Worm (Caenorhabditis elegans) whole organism, mixed stage, embryonic: Measurements from ENCODE around the gene ZK930.7.

Source experiments
- hlh-1 ChIP-seq: fragments of 150-350 bp; optimal IDR thresholded peaks from 2 replicates; lab custom pipeline; 2014; ENCODE audit warnings: missing biosample characterization, missing genetic modification reagents, missing genetic modification characterization
- lsy-2 ChIP-seq: fragments of 150-350 bp; optimal IDR thresholded peaks from 2 replicates; lab custom pipeline; 2014; ENCODE audit warnings: missing biosample characterization, missing genetic modification characterization
- nhr-237 ChIP-seq: fragments of 150-350 bp; optimal IDR thresholded peaks from 2 replicates; lab custom pipeline; 2014; ENCODE audit warnings: missing biosample characterization, missing genetic modification characterization
- snpc-4 ChIP-seq: fragments of 150-350 bp; optimal IDR thresholded peaks from 2 replicates; lab custom pipeline; 2014; ENCODE audit warnings: missing biosample characterization, missing genetic modification characterization
- tbx-8 ChIP-seq: fragments of 200-800 bp; sonication (Bioruptor generic); optimal IDR thresholded peaks from 2 replicates; lab custom pipeline; 2018; ENCODE audit warnings: mild to moderate bottlenecking, missing genetic modification characterization, moderate library complexity, missing compliant biosample characterization
- unc-62 ChIP-seq: fragments of 150-350 bp; optimal IDR thresholded peaks from 2 replicates; lab custom pipeline; 2014; ENCODE audit warnings: missing biosample characterization, missing genetic modification reagents, missing genetic modification characterization

DNA sequence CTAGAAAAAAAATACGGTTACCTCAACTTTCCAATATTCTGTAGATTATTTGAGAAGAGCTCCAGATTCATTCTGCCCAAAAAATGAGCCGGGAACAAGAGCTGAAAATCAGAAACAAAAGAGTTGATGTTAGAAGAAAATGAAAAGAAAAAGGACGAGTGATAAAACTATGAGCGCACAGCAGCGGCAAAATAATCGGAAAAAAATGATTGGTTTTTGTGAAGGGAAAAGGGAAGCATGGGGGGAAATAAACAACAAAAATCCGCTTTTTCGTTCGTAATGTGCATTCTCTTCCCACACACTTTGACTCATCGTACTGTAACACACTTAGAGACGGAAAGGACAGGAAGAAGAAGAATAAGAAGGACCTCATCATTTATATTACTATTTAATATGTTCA lies 21.1 kb upstream of the ZK930.7 start, which contains the start of gene ZK930.2:
- TF ChIP-seq snpc-4 (no peak), lsy-2 (no peak), unc-62 (GFP tag; lab: Kevin White, UChicago) (no peak), nhr-237 (tag; lab: Kevin White, UChicago) (no peak), hlh-1 (tag; lab: Kevin White, UChicago) (no peak), tbx-8 (GFP tag; lab: Kevin White, UChicago) (no peak)
